Fruit fly (Drosophila melanogaster): ENCODE results near the gene CG14879.

The CG14879 gene

dm6 chr3R:16355393-16355943 lies 6.4 kb upstream of the CG14879 start (continued):
- TF ChIP-seq Dip2 (GFP tag; IDR thresholded peaks at IDR 0.05) (no peak), grn (GFP tag; optimal IDR thresholded peaks at IDR 0.05) (no peak), CG16813 (GFP tag; IDR thresholded peaks at IDR 0.05; ENCODE audit: partially characterized antibody) (no peak), tx (GFP tag; optimal IDR thresholded peaks at IDR 0.05) (peak; percentile 36), dysf (GFP tag; IDR thresholded peaks at IDR 0.05) (peak; percentile 63), pita (GFP tag; optimal IDR thresholded peaks at IDR 0.05) (no peak), usp (GFP tag; optimal IDR thresholded peaks at IDR 0.05) (no peak), CG8281 (tag; optimal IDR thresholded peaks at IDR 0.05) (no peak), CG11723 (GFP tag; optimal IDR thresholded peaks at IDR 0.05) (no peak), Fer3 (tag; optimal IDR thresholded peaks at IDR 0.05) (peak; percentile 62), Sin3A (optimal IDR thresholded peaks at IDR 0.05) (no peak), CG14860 (GFP tag; IDR thresholded peaks at IDR 0.05; ENCODE audit: partially characterized antibody) (no peak), CG2875 (GFP tag; optimal IDR thresholded peaks at IDR 0.05) (no peak), CG33557 (GFP tag; optimal IDR thresholded peaks at IDR 0.05) (no peak), CoRest (tag; optimal IDR thresholded peaks at IDR 0.05) (no peak), HLH54F (GFP tag; optimal IDR thresholded peaks at IDR 0.05) (peak; percentile 61), exex (tag; optimal IDR thresholded peaks at IDR 0.05) (peak; percentile 2), br (optimal IDR thresholded peaks at IDR 0.05) (no peak), gsb-n (tag; optimal IDR thresholded peaks at IDR 0.05) (no peak), CG31224 (GFP tag; IDR thresholded peaks at IDR 0.05) (no peak), CG4617 (GFP tag; optimal IDR thresholded peaks at IDR 0.05; ENCODE audit: borderline replicate concordance) (no peak), CG12155 (GFP tag; optimal IDR thresholded peaks at IDR 0.05) (peak; percentile 18), Atf-2 (GFP tag; optimal IDR thresholded peaks at IDR 0.05) (no peak), fd102C (GFP tag; optimal IDR thresholded peaks at IDR 0.05) (no peak), chif (GFP tag; optimal IDR thresholded peaks at IDR 0.05) (no peak), CG32772 (GFP tag; IDR thresholded peaks at IDR 0.05) (no peak), CG17802 (tag; optimal IDR thresholded peaks at IDR 0.05) (no peak), Spps (tag; optimal IDR thresholded peaks at IDR 0.05) (no peak), cas (GFP tag; IDR thresholded peaks at IDR 0.05) (no peak), ci (GFP tag; IDR thresholded peaks at IDR 0.05) (peak; percentile 34; the same call in 1 of the 3 replicates), vfl (GFP tag; optimal IDR thresholded peaks at IDR 0.05) (no peak), MTF-1 (GFP tag; optimal IDR thresholded peaks at IDR 0.05; ENCODE audit: borderline replicate concordance) (no peak), Ptx1 (GFP tag; IDR thresholded peaks at IDR 0.05) (peak; percentile 29; the same call in 1 of the 2 replicates), sim (GFP tag; IDR thresholded peaks at IDR 0.05) (no peak), en (GFP tag; optimal IDR thresholded peaks at IDR 0.05) (no peak), CG4424 (GFP tag; optimal IDR thresholded peaks at IDR 0.05) (no peak), p53 (GFP tag; optimal IDR thresholded peaks at IDR 0.05) (no peak), rib (GFP tag; IDR thresholded peaks at IDR 0.05) (peak; percentile 77; the same call in 1 of the 2 replicates), odd (GFP tag; optimal IDR thresholded peaks at IDR 0.05) (no peak), YL-1 (GFP tag; optimal IDR thresholded peaks at IDR 0.05) (no peak), salm (tag; optimal IDR thresholded peaks at IDR 0.05) (no peak), CG6254 (GFP tag; optimal IDR thresholded peaks at IDR 0.05) (no peak), CG15514 (GFP tag; optimal IDR thresholded peaks at IDR 0.05) (peak; percentile 30), CG8944 (GFP tag; optimal IDR thresholded peaks at IDR 0.05) (peak; percentile 26), cad (GFP tag; optimal IDR thresholded peaks at IDR 0.05) (no peak), kay (GFP tag; optimal IDR thresholded peaks at IDR 0.05) (no peak), C15 (GFP tag; IDR thresholded peaks at IDR 0.05) (no peak), CG2678 (tag; optimal IDR thresholded peaks at IDR 0.05) (peak; percentile 59), kah (GFP tag; optimal IDR thresholded peaks at IDR 0.05) (peak; percentile 35), CG1647 (GFP tag; optimal IDR thresholded peaks at IDR 0.05) (peak; percentile 13), HmgZ (tag; optimal IDR thresholded peaks at IDR 0.05) (peak; percentile 65), Elba2 (GFP tag; optimal IDR thresholded peaks at IDR 0.05) (no peak)
